Worm (Caenorhabditis elegans): Measurements from ENCODE around the gene K10B3.1.
A peak's percentile ranks its signal among the peaks of the same experiment; 100 is the strongest.

DNA sequence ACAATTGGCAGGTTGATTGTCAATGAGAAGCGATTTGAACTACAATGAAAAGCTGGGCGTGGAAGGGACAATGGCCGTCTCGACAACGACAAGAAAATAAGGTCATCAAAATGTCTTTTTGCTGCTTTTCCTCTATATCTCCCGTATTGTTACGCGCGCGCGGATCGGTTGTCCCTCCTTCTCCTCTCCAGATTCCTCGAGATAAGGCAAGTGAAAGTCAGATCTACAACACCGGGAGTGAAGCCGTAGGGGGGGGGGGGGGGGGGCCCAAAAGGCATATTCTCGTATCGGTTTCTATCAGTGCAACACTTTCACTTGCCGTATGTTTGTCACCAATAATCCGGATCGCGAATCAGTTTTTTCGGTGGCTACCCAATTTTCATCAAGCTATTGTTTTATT lies 41.0 kb upstream of the K10B3.1 start, which contains the start of gene wrt-2:
- TF ChIP-seq nhr-76 (tag; optimal IDR thresholded peaks at IDR 0.05) (no peak), unc-62 (GFP tag; optimal IDR thresholded peaks at IDR 0.05) (no peak), blmp-1 (tag; optimal IDR thresholded peaks at IDR 0.05) (peak; percentile 51), lsy-2 (tag; optimal IDR thresholded peaks at IDR 0.05) (no peak), snpc-4 (tag; optimal IDR thresholded peaks at IDR 0.05) (no peak), elt-1 (tag; optimal IDR thresholded peaks at IDR 0.05; ENCODE audit: borderline replicate concordance, insufficient read depth) (peak; percentile 64), ces-1 (GFP tag; optimal IDR thresholded peaks at IDR 0.05) (no peak), bed-3 (GFP tag; optimal IDR thresholded peaks at IDR 0.05) (no peak), ceh-83 (GFP tag; optimal IDR thresholded peaks at IDR 0.05) (no peak), nhr-237 (tag; optimal IDR thresholded peaks at IDR 0.05) (no peak), nhr-28 (tag; optimal IDR thresholded peaks at IDR 0.05) (no peak), ztf-11 (tag; optimal IDR thresholded peaks at IDR 0.05) (no peak), zip-8 (tag; optimal IDR thresholded peaks at IDR 0.05) (no peak)

All from whole organism, mixed stage, embryonic.